Fruit fly (Drosophila melanogaster): ENCODE results near the gene CG1271.
A peak's percentile ranks its signal among the peaks of the same experiment; 100 is the strongest.

The CG1271 gene

DNA sequence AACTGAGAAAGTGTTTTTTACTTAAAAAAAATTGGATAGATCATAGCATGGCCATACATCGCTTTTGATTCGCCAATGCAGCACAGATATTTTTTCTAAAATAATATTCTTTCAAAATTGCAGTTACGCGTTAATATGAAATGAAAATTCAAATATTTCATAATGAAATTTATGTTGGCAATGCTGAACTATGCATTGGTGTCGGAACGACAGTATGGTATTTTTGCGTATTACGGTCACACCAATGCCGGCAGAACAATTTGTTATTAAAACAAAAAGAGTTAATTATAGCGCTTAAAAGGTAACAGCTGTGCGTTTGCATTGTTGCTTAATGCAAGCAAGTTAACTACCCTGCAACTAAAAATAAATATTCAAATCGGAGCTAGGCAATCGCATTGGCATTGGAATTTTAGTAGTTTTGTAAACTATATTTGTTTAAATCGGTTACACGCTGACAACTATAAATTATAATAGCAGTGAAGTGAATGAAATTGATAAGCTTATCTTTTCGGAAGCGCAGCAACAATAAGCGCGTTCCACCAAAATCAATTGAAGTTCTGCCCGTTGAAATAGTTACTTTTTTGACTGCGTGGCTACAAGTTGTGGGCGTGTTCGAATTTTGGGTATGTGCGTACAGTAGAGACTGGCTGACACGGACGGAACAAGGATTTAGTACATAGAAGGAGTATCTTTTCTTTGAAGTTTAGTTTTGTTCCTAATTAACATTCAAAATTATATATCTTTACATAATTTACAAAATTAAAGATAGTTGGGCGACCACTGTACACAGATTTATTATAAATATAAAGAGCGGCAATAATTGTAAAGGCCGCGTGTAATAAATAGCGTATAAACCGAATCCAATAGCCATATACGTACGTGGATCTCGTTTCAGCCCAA is 9.9 kb upstream of the CG1271 start, which contains the start of gene Prx4 (continued):
- TF ChIP-seq CG18262 (tag; optimal IDR thresholded peaks at IDR 0.05) = peak; percentile 71
- TF ChIP-seq unpg (GFP tag; optimal IDR thresholded peaks at IDR 0.05) = peak; percentile 84
- peak; percentile 59; the same call in 2 of the 3 replicates for TF ChIP-seq Optix (GFP tag; IDR thresholded peaks at IDR 0.05)
- TF ChIP-seq CG8924 (tag; optimal IDR thresholded peaks at IDR 0.05) = peak; percentile 91
- TF ChIP-seq pum (GFP tag; optimal IDR thresholded peaks at IDR 0.05) = peak; percentile 54
- no peak for TF ChIP-seq pita (GFP tag; optimal IDR thresholded peaks at IDR 0.05)
- peak; percentile 63 for TF ChIP-seq fd96Cb (tag; optimal IDR thresholded peaks at IDR 0.05)
- TF ChIP-seq Gug (GFP tag; IDR thresholded peaks at IDR 0.05) = peak; percentile 78
- TF ChIP-seq slbo (GFP tag; IDR thresholded peaks at IDR 0.05) = peak; percentile 88
- TF ChIP-seq D (optimal IDR thresholded peaks at IDR 0.05) = no peak
- peak; percentile 37 for TF ChIP-seq D (GFP tag; optimal IDR thresholded peaks at IDR 0.05)
- TF ChIP-seq stwl (tag; optimal IDR thresholded peaks at IDR 0.05) = peak; percentile 74
- TF ChIP-seq CG2202 (tag; optimal IDR thresholded peaks at IDR 0.05) = peak; percentile 53
- peak; percentile 34 for TF ChIP-seq nerfin-1 (tag; optimal IDR thresholded peaks at IDR 0.05)
- peak; percentile 61 for TF ChIP-seq D19B (GFP tag; optimal IDR thresholded peaks at IDR 0.05)
- TF ChIP-seq tin (GFP tag; optimal IDR thresholded peaks at IDR 0.05) = peak; percentile 65
- TF ChIP-seq Ssrp (tag; optimal IDR thresholded peaks at IDR 0.05) = peak; percentile 53
- TF ChIP-seq CG10959 (GFP tag; IDR thresholded peaks at IDR 0.05) = peak; percentile 48; the same call in 1 of the 2 replicates
- TF ChIP-seq fu2 (GFP tag; optimal IDR thresholded peaks at IDR 0.05) = no peak
- TF ChIP-seq CG11696 (GFP tag; IDR thresholded peaks at IDR 0.05) = peak; percentile 55; the same call in 1 of the 2 replicates
- no peak for TF ChIP-seq bbx (GFP tag; IDR thresholded peaks at IDR 0.05; ENCODE audit: partially characterized antibody)
- TF ChIP-seq CG10565 (GFP tag; optimal IDR thresholded peaks at IDR 0.05) = no peak
- peak; percentile 0 for TF ChIP-seq Mes4 (GFP tag; optimal IDR thresholded peaks at IDR 0.05)
- peak; percentile 23 for TF ChIP-seq CrebB (tag; optimal IDR thresholded peaks at IDR 0.05)
- TF ChIP-seq MTF-1 (GFP tag; optimal IDR thresholded peaks at IDR 0.05; ENCODE audit: borderline replicate concordance) = peak; percentile 43
- peak; percentile 50; the same call in 1 of the 2 replicates for TF ChIP-seq CG11085 (GFP tag; IDR thresholded peaks at IDR 0.05)
- no peak for TF ChIP-seq ac (GFP tag; optimal IDR thresholded peaks at IDR 0.05)
- no peak for TF ChIP-seq emc (GFP tag; optimal IDR thresholded peaks at IDR 0.05)
- TF ChIP-seq CG30431 (GFP tag; optimal IDR thresholded peaks at IDR 0.05) = peak; percentile 38
- TF ChIP-seq CG2116 (GFP tag; optimal IDR thresholded peaks at IDR 0.05) = no peak
- no peak for TF ChIP-seq Trl (optimal IDR thresholded peaks at IDR 0.05)
- peak; percentile 19 for TF ChIP-seq Trl (GFP tag; optimal IDR thresholded peaks at IDR 0.05)
- peak; percentile 30 for TF ChIP-seq Bdp1 (GFP tag; optimal IDR thresholded peaks at IDR 0.05)
- TF ChIP-seq Hr39 (optimal IDR thresholded peaks at IDR 0.05) = no peak
- TF ChIP-seq ci (GFP tag; IDR thresholded peaks at IDR 0.05) = peak; percentile 89
- TF ChIP-seq Pdp1 (GFP tag; optimal IDR thresholded peaks at IDR 0.05) = peak; percentile 46 to 63
- TF ChIP-seq Hand (GFP tag; optimal IDR thresholded peaks at IDR 0.05) = no peak
- peak; percentile 44 for TF ChIP-seq bab2 (GFP tag; optimal IDR thresholded peaks at IDR 0.05)
- peak; percentile 64 for TF ChIP-seq CG9817 (tag; optimal IDR thresholded peaks at IDR 0.05)
- TF ChIP-seq knrl (GFP tag; IDR thresholded peaks at IDR 0.05; ENCODE audit: partially characterized antibody) = no peak
- peak; percentile 87 for TF ChIP-seq gfzf (GFP tag; optimal IDR thresholded peaks at IDR 0.05)
- peak; percentile 53 for TF ChIP-seq Dp (GFP tag; optimal IDR thresholded peaks at IDR 0.05)
- TF ChIP-seq CG34422 (GFP tag; IDR thresholded peaks at IDR 0.05) = peak; percentile 74
- peak; percentile 62 for TF ChIP-seq CG15601 (tag; optimal IDR thresholded peaks at IDR 0.05)
- TF ChIP-seq Fer3 (tag; optimal IDR thresholded peaks at IDR 0.05) = peak; percentile 81
- no peak for TF ChIP-seq sima (GFP tag; optimal IDR thresholded peaks at IDR 0.05)
- TF ChIP-seq wdn (GFP tag; IDR thresholded peaks at IDR 0.05) = 0 out of 2 replicates have a peak, but pooled peaks have one; percentile 30
- TF ChIP-seq B-H2 (GFP tag; optimal IDR thresholded peaks at IDR 0.05) = no peak
- no peak for TF ChIP-seq CG8359 (GFP tag; optimal IDR thresholded peaks at IDR 0.05; ENCODE audit: borderline replicate concordance)
